Fruit fly (Drosophila melanogaster): ENCODE results near the gene CG12320.

Gene CG12320

dm6 chr3R:18223434-18223833 lies 29.1 kb downstream of the CG12320 start, which contains the start of the genes mTerf5 and Non3 (continued):
- peak; percentile 64 for TF ChIP-seq Sox102F (GFP tag; optimal IDR thresholded peaks at IDR 0.05)
- peak; percentile 43 for TF ChIP-seq Ets97D (GFP tag; optimal IDR thresholded peaks at IDR 0.05)
- TF ChIP-seq pan (optimal IDR thresholded peaks at IDR 0.05): no peak
- TF ChIP-seq pan (GFP tag; optimal IDR thresholded peaks at IDR 0.05 in 1 of 2, IDR thresholded peaks at IDR 0.05 in 1 of 2): peak in 1 of 2 experiments; percentile 60
- no peak for TF ChIP-seq CG3407 (GFP tag; optimal IDR thresholded peaks at IDR 0.05)
- peak; percentile 61 for TF ChIP-seq lilli (GFP tag; optimal IDR thresholded peaks at IDR 0.05)
- TF ChIP-seq cas (GFP tag; IDR thresholded peaks at IDR 0.05): no peak
- TF ChIP-seq dpn (GFP tag; optimal IDR thresholded peaks at IDR 0.05): peak; percentile 2 to 73
- TF ChIP-seq CG17612 (GFP tag; IDR thresholded peaks at IDR 0.05): no peak
- TF ChIP-seq dmrt99B (tag; optimal IDR thresholded peaks at IDR 0.05): no peak
- TF ChIP-seq tin (GFP tag; optimal IDR thresholded peaks at IDR 0.05): peak; percentile 51
- no peak for TF ChIP-seq Elba2 (GFP tag; optimal IDR thresholded peaks at IDR 0.05)
- no peak for TF ChIP-seq Dfd (GFP tag; optimal IDR thresholded peaks at IDR 0.05)
- TF ChIP-seq hb (GFP tag; IDR thresholded peaks at IDR 0.05; ENCODE audit: partially characterized antibody): peak; percentile 83
- peak; percentile 38 for TF ChIP-seq CG13123 (GFP tag; optimal IDR thresholded peaks at IDR 0.05)
- TF ChIP-seq lmd (GFP tag; IDR thresholded peaks at IDR 0.05): peak; percentile 37; the same call in 1 of the 2 replicates
- TF ChIP-seq CG33557 (GFP tag; optimal IDR thresholded peaks at IDR 0.05): peak; percentile 47
- TF ChIP-seq Awh (GFP tag; IDR thresholded peaks at IDR 0.05): no peak
- no peak for TF ChIP-seq CG11085 (GFP tag; IDR thresholded peaks at IDR 0.05)
- no peak for TF ChIP-seq seq (GFP tag; IDR thresholded peaks at IDR 0.05)
- peak; percentile 51 for TF ChIP-seq pzg (GFP tag; optimal IDR thresholded peaks at IDR 0.05)
- peak; percentile 77 for TF ChIP-seq Dref (GFP tag; IDR thresholded peaks at IDR 0.05)
- TF ChIP-seq CG17802 (tag; optimal IDR thresholded peaks at IDR 0.05): no peak
- TF ChIP-seq nmo (GFP tag; optimal IDR thresholded peaks at IDR 0.05): peak; percentile 79
- peak; percentile 64 for TF ChIP-seq lab (GFP tag; optimal IDR thresholded peaks at IDR 0.05)
- no peak; the same call in 1 of the 2 replicates for TF ChIP-seq Ravus (GFP tag; IDR thresholded peaks at IDR 0.05)
- TF ChIP-seq Lim3 (GFP tag; IDR thresholded peaks at IDR 0.05): no peak
- TF ChIP-seq usp (GFP tag; optimal IDR thresholded peaks at IDR 0.05): no peak
- peak; percentile 20 for TF ChIP-seq CG7556 (GFP tag; optimal IDR thresholded peaks at IDR 0.05)
- no peak for TF ChIP-seq CG31224 (GFP tag; IDR thresholded peaks at IDR 0.05)
- TF ChIP-seq wek (GFP tag; optimal IDR thresholded peaks at IDR 0.05): no peak
- peak; percentile 8 for TF ChIP-seq vfl (GFP tag; optimal IDR thresholded peaks at IDR 0.05)
- no peak for TF ChIP-seq z (GFP tag; IDR thresholded peaks at IDR 0.05)
- TF ChIP-seq trem (tag; optimal IDR thresholded peaks at IDR 0.05): peak; percentile 95
- TF ChIP-seq Sox100B (GFP tag; optimal IDR thresholded peaks at IDR 0.05): peak; percentile 5
- 0 out of 2 replicates have a peak, but pooled peaks have one; percentile 24 for TF ChIP-seq Drgx (GFP tag; IDR thresholded peaks at IDR 0.05)
- TF ChIP-seq CG3163 (GFP tag; optimal IDR thresholded peaks at IDR 0.05): no peak
- TF ChIP-seq CG9876 (GFP tag; optimal IDR thresholded peaks at IDR 0.05): no peak
- TF ChIP-seq so (GFP tag; IDR thresholded peaks at IDR 0.05): no peak
- no peak for TF ChIP-seq h (optimal IDR thresholded peaks at IDR 0.05)
- TF ChIP-seq sens (GFP tag): peak; percentile 83
- no peak for TF ChIP-seq maf-S (GFP tag; optimal IDR thresholded peaks at IDR 0.05)
- TF ChIP-seq gsb (GFP tag; IDR thresholded peaks at IDR 0.05): no peak
- no peak for TF ChIP-seq gro (GFP tag; optimal IDR thresholded peaks at IDR 0.05)
- TF ChIP-seq CG7786 (GFP tag; optimal IDR thresholded peaks at IDR 0.05): peak; percentile 7
- no peak for TF ChIP-seq hth (optimal IDR thresholded peaks at IDR 0.05)
- peak; percentile 70 for TF ChIP-seq cwo (GFP tag; optimal IDR thresholded peaks at IDR 0.05)
- TF ChIP-seq CG4854 (GFP tag; optimal IDR thresholded peaks at IDR 0.05): no peak
- TF ChIP-seq CG14965 (GFP tag; optimal IDR thresholded peaks at IDR 0.05; ENCODE audit: borderline replicate concordance): no peak
- TF ChIP-seq CG1647 (GFP tag; optimal IDR thresholded peaks at IDR 0.05): no peak
- no peak for TF ChIP-seq Taf1 (GFP tag; IDR thresholded peaks at IDR 0.05)
- no peak for TF ChIP-seq Camta (GFP tag; optimal IDR thresholded peaks at IDR 0.05)
- peak; percentile 17 for TF ChIP-seq CG16815 (GFP tag; optimal IDR thresholded peaks at IDR 0.05)

All from whole organism, embryonic.